Worm (Caenorhabditis elegans) whole organism, young adult: ENCODE data around the gene his-71.

ENCODE experiments used
- B0019.2 ChIP-seq: fragments of 200-800 bp; sonication (Bioruptor generic); conservative IDR thresholded peaks from 2 replicates; pipeline ENCODE4 v1.3.6; 2022; ENCODE audit warnings: missing genetic modification reagents, missing genetic modification characterization, missing compliant biosample characterization
- C17E4.6 ChIP-seq: fragments of 200-800 bp; sonication (Bioruptor generic); IDR thresholded peaks from 2 replicates; pipeline ENCODE4 v1.3.6; 2022; ENCODE audit warnings: missing genetic modification reagents, missing genetic modification characterization, missing compliant biosample characterization
- F23B12.7 ChIP-seq: sonication (generic microtip); optimal IDR thresholded peaks from 2 replicates; lab custom pipeline; 2017; ENCODE audit warnings: missing genetic modification characterization, mild to moderate bottlenecking, missing compliant biosample characterization, antibody characterized with exemption, moderate library complexity; ENCODE audit not compliant: insufficient read depth
- F52B5.7 ChIP-seq: sonication (generic microtip); optimal IDR thresholded peaks from 2 replicates; lab custom pipeline; 2016; ENCODE audit warnings: mild to moderate bottlenecking, missing genetic modification characterization, missing compliant biosample characterization
- F57A8.1 ChIP-seq: fragments of 200-800 bp; sonication (Bioruptor generic); optimal IDR thresholded peaks from 2 replicates; lab custom pipeline; 2018; ENCODE audit warnings: mild to moderate bottlenecking, missing genetic modification characterization, moderate library complexity, missing compliant biosample characterization
- K11D2.4 ChIP-seq: fragments of 200-800 bp; sonication (Bioruptor generic); IDR thresholded peaks from 2 replicates; pipeline ENCODE4 v1.3.6; 2022; ENCODE audit warnings: missing genetic modification reagents, missing genetic modification characterization, missing compliant biosample characterization
- K12H6.12 ChIP-seq: fragments of 200-800 bp; sonication (Bioruptor generic); optimal IDR thresholded peaks from 2 replicates; lab custom pipeline; 2018; ENCODE audit warnings: mild to moderate bottlenecking, missing genetic modification characterization, missing compliant biosample characterization
- T07F8.4 ChIP-seq: sonication (generic microtip); optimal IDR thresholded peaks from 2 replicates; lab custom pipeline; 2016; ENCODE audit warnings: mild to moderate bottlenecking, missing genetic modification characterization, moderate library complexity, missing compliant biosample characterization
- T26A5.8 ChIP-seq: sonication (generic microtip); optimal IDR thresholded peaks from 2 replicates; lab custom pipeline; 2016; ENCODE audit warnings: missing genetic modification characterization, missing compliant biosample characterization
- Y53F4B.3 ChIP-seq: fragments of 200-800 bp; sonication (Bioruptor generic); IDR thresholded peaks from 2 replicates; pipeline ENCODE4 v1.3.6; 2022; ENCODE audit warnings: missing genetic modification reagents, missing genetic modification characterization, missing compliant biosample characterization
- akir-1 ChIP-seq: fragments of 200-800 bp; sonication (Bioruptor generic); optimal IDR thresholded peaks from 2 replicates; lab custom pipeline; 2018; ENCODE audit warnings: mild to moderate bottlenecking, missing genetic modification characterization, moderate library complexity, missing compliant biosample characterization
- athp-1 ChIP-seq: sonication (generic microtip); optimal IDR thresholded peaks from 2 replicates; lab custom pipeline; 2017; ENCODE audit warnings: mild to moderate bottlenecking, missing genetic modification characterization, missing compliant biosample characterization
- bed-1 ChIP-seq: fragments of 200-800 bp; sonication (Bioruptor generic); IDR thresholded peaks from 2 replicates; pipeline ENCODE4 v1.3.6; 2022; ENCODE audit warnings: missing genetic modification reagents, missing genetic modification characterization, missing compliant biosample characterization
- ccch-3 ChIP-seq: fragments of 200-800 bp; sonication (Bioruptor generic); optimal IDR thresholded peaks from 2 replicates; lab custom pipeline; 2018; ENCODE audit warnings: mild to moderate bottlenecking, missing genetic modification characterization, missing compliant biosample characterization
- cebp-1 ChIP-seq, 2 experiments: fragments of 200-800 bp in 1 of 2; sonication (Bioruptor generic) in 1 of 2; sonication (generic microtip) in 1 of 2; IDR thresholded peaks in 1 of 2; optimal IDR thresholded peaks in 1 of 2; 2 replicates each; pipeline versions ENCODE4 v1.3.6 to Lab custom; 2017 to 2022; ENCODE audit warnings: missing compliant biosample characterization in 2 of 2, missing genetic modification characterization in 2 of 2, mild to moderate bottlenecking in 1 of 2, missing genetic modification reagents in 1 of 2, moderate library complexity in 1 of 2
- ceh-40 ChIP-seq: fragments of 200-800 bp; sonication (Bioruptor generic); IDR thresholded peaks from 2 replicates; pipeline ENCODE4 v1.3.6; 2022; ENCODE audit warnings: missing genetic modification characterization, missing compliant biosample characterization
- dpff-1 ChIP-seq: sonication (generic microtip); optimal IDR thresholded peaks from 2 replicates; lab custom pipeline; 2017; ENCODE audit warnings: mild to moderate bottlenecking, missing genetic modification characterization, missing compliant biosample characterization
- dpl-1 ChIP-seq: fragments of 150-350 bp; optimal IDR thresholded peaks from 2 replicates; lab custom pipeline; 2014; ENCODE audit warnings: missing biosample characterization, missing genetic modification reagents, missing genetic modification characterization
- gei-17 ChIP-seq: fragments of 200-800 bp; sonication (Bioruptor generic); optimal IDR thresholded peaks from 2 replicates; lab custom pipeline; 2018; ENCODE audit warnings: mild to moderate bottlenecking, missing genetic modification characterization, missing compliant biosample characterization
- hmg-1.2 ChIP-seq: fragments of 200-800 bp; sonication (Bioruptor generic); IDR thresholded peaks from 2 replicates; pipeline ENCODE4 v1.3.6; 2022; ENCODE audit warnings: missing genetic modification reagents, missing genetic modification characterization, missing compliant biosample characterization
- hsf-1 ChIP-seq: fragments of 200-800 bp; sonication (Bioruptor generic); IDR thresholded peaks from 2 replicates; pipeline ENCODE4 v1.3.6; 2022; ENCODE audit warnings: missing genetic modification reagents, missing genetic modification characterization, missing compliant biosample characterization
- lin-26 ChIP-seq: fragments of 200-800 bp; sonication (Bioruptor generic); IDR thresholded peaks from 2 replicates; pipeline ENCODE4 v1.3.6; 2022; ENCODE audit warnings: missing genetic modification reagents, missing genetic modification characterization, missing compliant biosample characterization
- lir-1 ChIP-seq: fragments of 200-800 bp; sonication (Bioruptor generic); conservative IDR thresholded peaks from 2 replicates; pipeline ENCODE4 v1.3.6; 2022; ENCODE audit warnings: missing genetic modification reagents, missing genetic modification characterization, missing compliant biosample characterization
- madf-8 ChIP-seq: fragments of 200-800 bp; sonication (Bioruptor generic); conservative IDR thresholded peaks from 2 replicates; pipeline ENCODE4 v1.3.6; 2022; ENCODE audit warnings: missing genetic modification reagents, missing genetic modification characterization, missing compliant biosample characterization
- mel-28 ChIP-seq: sonication (generic microtip); optimal IDR thresholded peaks from 2 replicates; lab custom pipeline; 2016; ENCODE audit warnings: borderline replicate concordance, mild to moderate bottlenecking, missing genetic modification characterization, missing compliant biosample characterization
- nhr-179 ChIP-seq: sonication (generic microtip); optimal IDR thresholded peaks from 2 replicates; lab custom pipeline; 2016; ENCODE audit warnings: mild to moderate bottlenecking, missing genetic modification characterization, missing compliant biosample characterization
- pbrm-1 ChIP-seq: fragments of 200-800 bp; sonication (Bioruptor generic); IDR thresholded peaks from 2 replicates; pipeline ENCODE4 v1.3.6; 2022; ENCODE audit warnings: missing genetic modification reagents, missing genetic modification characterization, missing compliant biosample characterization
- rec-8 ChIP-seq, 2 experiments: sonication (generic microtip); optimal IDR thresholded peaks; 2 replicates each; lab custom pipeline; 2016; ENCODE audit warnings: mild to moderate bottlenecking in 2 of 2, missing genetic modification characterization in 2 of 2, missing genetic modification reagents in 2 of 2, missing genotype in 2 of 2, missing biosample characterization in 1 of 2, missing compliant biosample characterization in 1 of 2, moderate library complexity in 1 of 2
- snpc-1.1 ChIP-seq: sonication (generic microtip); optimal IDR thresholded peaks from 2 replicates; lab custom pipeline; 2017; ENCODE audit warnings: missing genetic modification characterization, mild to moderate bottlenecking, missing compliant biosample characterization, antibody characterized with exemption, moderate library complexity, missing genotype, missing genetic modification reagents; ENCODE audit not compliant: insufficient read depth
- snpc-1.3 ChIP-seq: sonication (generic microtip); optimal IDR thresholded peaks from 2 replicates; lab custom pipeline; 2017; ENCODE audit warnings: missing genetic modification characterization, mild to moderate bottlenecking, missing compliant biosample characterization, antibody characterized with exemption, moderate library complexity, missing genotype, missing genetic modification reagents; ENCODE audit not compliant: insufficient read depth
- somi-1 ChIP-seq: fragments of 200-800 bp; sonication (Bioruptor generic); optimal IDR thresholded peaks from 2 replicates; lab custom pipeline; 2018; ENCODE audit warnings: mild to moderate bottlenecking, missing genetic modification characterization, missing compliant biosample characterization
- xnd-1 ChIP-seq: sonication (generic microtip); optimal IDR thresholded peaks from 2 replicates; lab custom pipeline; 2016; ENCODE audit warnings: missing genotype, missing genetic modification reagents, missing genetic modification characterization, missing compliant biosample characterization
- ztf-18 ChIP-seq: sonication (generic microtip); optimal IDR thresholded peaks from 2 replicates; lab custom pipeline; 2016; ENCODE audit warnings: missing genotype, mild to moderate bottlenecking, missing genetic modification characterization, missing compliant biosample characterization
- ztf-28 ChIP-seq: fragments of 200-800 bp; sonication (Bioruptor generic); IDR thresholded peaks from 2 replicates; pipeline ENCODE4 v1.3.6; 2022; ENCODE audit warnings: missing genetic modification reagents, missing genetic modification characterization, missing compliant biosample characterization

The his-71 gene

ce11 chrX:8029080-8029479, 47.2 kb upstream of the his-71 start, which contains the start of gene C34D10.1 (continued):
- peak; percentile 20 for TF ChIP-seq somi-1
- TF ChIP-seq gei-17 (GFP tag; lab: Kevin White, UChicago) = peak; percentile 24
- TF ChIP-seq K11D2.4 = no peak
- TF ChIP-seq mel-28 (tag; lab: Kevin White, UChicago) = no peak
- TF ChIP-seq dpl-1 (GFP tag; lab: Kevin White, UChicago) = no peak
- peak; percentile 90 for TF ChIP-seq ztf-18 (tag; lab: Kevin White, UChicago)
- TF ChIP-seq ceh-40 = no peak
- peak; percentile 38; the same call in 1 of the 2 replicates for TF ChIP-seq cebp-1 (GFP tag; IDR thresholded peaks at IDR 0.05; lab: Robert Waterston, UW)
- TF ChIP-seq cebp-1 (tag; optimal IDR thresholded peaks at IDR 0.05; lab: Kevin White, UChicago) = peak; percentile 65
- TF ChIP-seq madf-8 (GFP tag; lab: Robert Waterston, UW) = no peak
- no peak for TF ChIP-seq Y53F4B.3 (GFP tag; lab: Robert Waterston, UW)
- TF ChIP-seq dpff-1 (tag; lab: Kevin White, UChicago) = no peak
- peak; percentile 43 for TF ChIP-seq hmg-1.2 (GFP tag; lab: Robert Waterston, UW)
- TF ChIP-seq xnd-1 (tag; lab: Kevin White, UChicago) = no peak
- TF ChIP-seq nhr-179 (tag; lab: Kevin White, UChicago) = no peak
- no peak for TF ChIP-seq F23B12.7
- TF ChIP-seq bed-1 (GFP tag; lab: Robert Waterston, UW) = no peak
- TF ChIP-seq rec-8 (tag; optimal IDR thresholded peaks at IDR 0.05; lab: Kevin White, UChicago) = no peak
- TF ChIP-seq K12H6.12 (tag; lab: Kevin White, UChicago) = peak; percentile 67
- no peak for TF ChIP-seq snpc-1.1 (tag; lab: Kevin White, UChicago)
- TF ChIP-seq T07F8.4 (tag; lab: Kevin White, UChicago) = no peak
- peak; percentile 15 for TF ChIP-seq athp-1 (tag; lab: Kevin White, UChicago)
- TF ChIP-seq, all 124 proteins: peak for 19

- TF ChIP-seq ccch-3 (GFP tag; lab: Kevin White, UChicago) (no peak), pbrm-1 (GFP tag; lab: Robert Waterston, UW) (no peak), B0019.2 (GFP tag; lab: Robert Waterston, UW) (no peak), athp-1 (tag; lab: Kevin White, UChicago) (no peak), T26A5.8 (tag; lab: Kevin White, UChicago) (no peak), F57A8.1 (GFP tag; lab: Kevin White, UChicago) (no peak), ztf-28 (GFP tag; lab: Robert Waterston, UW) (no peak), lir-1 (GFP tag; lab: Robert Waterston, UW) (no peak), akir-1 (GFP tag; lab: Kevin White, UChicago) (no peak), snpc-1.3 (tag; lab: Kevin White, UChicago) (no peak), nhr-179 (tag; lab: Kevin White, UChicago) (no peak), C17E4.6 (GFP tag; lab: Robert Waterston, UW) (no peak), mel-28 (tag; lab: Kevin White, UChicago) (no peak), hsf-1 (GFP tag; lab: Robert Waterston, UW) (no peak), K12H6.12 (tag; lab: Kevin White, UChicago) (no peak), lin-26 (GFP tag; lab: Robert Waterston, UW) (no peak), F52B5.7 (tag; lab: Kevin White, UChicago) (no peak), bed-1 (GFP tag; lab: Robert Waterston, UW) (no peak), madf-8 (GFP tag; lab: Robert Waterston, UW) (no peak)
Observed at ce11 chrX:8027509-8027908, 45.6 kb upstream of the his-71 start.
